Worm (Caenorhabditis elegans) whole organism, late embryonic: ENCODE results near the gene B0496.11.
A peak's percentile ranks its signal among the peaks of the same experiment; 100 is the strongest.

ENCODE experiments used
- C38D4.7 ChIP-seq: fragments of 200-800 bp; sonication (Bioruptor generic); optimal IDR thresholded peaks from 2 replicates; lab custom pipeline; 2018; ENCODE audit warnings: mild to moderate bottlenecking, missing genetic modification characterization, moderate library complexity, missing compliant biosample characterization
- F13H6.1 ChIP-seq: sonication (generic microtip); optimal IDR thresholded peaks from 2 replicates; lab custom pipeline; 2016; ENCODE audit warnings: missing genetic modification characterization, missing compliant biosample characterization
- K02D7.2 ChIP-seq: sonication (generic microtip); optimal IDR thresholded peaks from 2 replicates; lab custom pipeline; 2017; ENCODE audit warnings: mild to moderate bottlenecking, missing genetic modification characterization, missing compliant biosample characterization
- ahr-1 ChIP-seq: sonication (generic microtip); optimal IDR thresholded peaks from 2 replicates; lab custom pipeline; 2016; ENCODE audit warnings: missing genetic modification characterization, missing compliant biosample characterization
- ceh-14 ChIP-seq: sonication (generic microtip); optimal IDR thresholded peaks from 2 replicates; lab custom pipeline; 2016; ENCODE audit warnings: missing genotype, missing genetic modification characterization, missing compliant biosample characterization
- ceh-18 ChIP-seq: sonication (generic microtip); optimal IDR thresholded peaks from 2 replicates; lab custom pipeline; 2016; ENCODE audit warnings: missing genetic modification characterization, missing compliant biosample characterization
- ceh-22 ChIP-seq: sonication (generic microtip); optimal IDR thresholded peaks from 2 replicates; lab custom pipeline; 2017; ENCODE audit warnings: missing biosample characterization, missing genetic modification characterization
- ceh-24 ChIP-seq: sonication (generic microtip); optimal IDR thresholded peaks from 2 replicates; lab custom pipeline; 2016; ENCODE audit warnings: mild to moderate bottlenecking, missing genetic modification characterization, missing compliant biosample characterization
- ceh-30 ChIP-seq: fragments of 150-350 bp; optimal IDR thresholded peaks from 2 replicates; lab custom pipeline; 2014; ENCODE audit warnings: missing biosample characterization, missing genetic modification characterization
- ceh-31 ChIP-seq: sonication (generic microtip); optimal IDR thresholded peaks from 2 replicates; lab custom pipeline; 2016; ENCODE audit warnings: missing genetic modification characterization, missing compliant biosample characterization
- ceh-34 ChIP-seq: sonication (generic microtip); optimal IDR thresholded peaks from 2 replicates; lab custom pipeline; 2016; ENCODE audit warnings: mild to moderate bottlenecking, missing genetic modification characterization, missing compliant biosample characterization
- che-1 ChIP-seq: sonication (generic microtip); optimal IDR thresholded peaks from 2 replicates; lab custom pipeline; 2016; ENCODE audit warnings: mild to moderate bottlenecking, missing genetic modification characterization, missing compliant biosample characterization
- dmd-4 ChIP-seq: sonication (generic microtip); optimal IDR thresholded peaks from 2 replicates; lab custom pipeline; 2016; ENCODE audit warnings: borderline replicate concordance, missing genetic modification characterization, missing compliant biosample characterization
- dve-1 ChIP-seq: sonication (generic microtip); optimal IDR thresholded peaks from 2 replicates; lab custom pipeline; 2017; ENCODE audit warnings: antibody characterized with exemption, mild to moderate bottlenecking, missing genetic modification characterization, missing compliant biosample characterization
- elt-2 ChIP-seq: sonication (generic microtip); optimal IDR thresholded peaks from 2 replicates; lab custom pipeline; 2016; ENCODE audit warnings: missing genetic modification reagents, missing genetic modification characterization, missing compliant biosample characterization
- ets-4 ChIP-seq: sonication (generic microtip); optimal IDR thresholded peaks from 2 replicates; lab custom pipeline; 2016; ENCODE audit warnings: missing genetic modification characterization, missing compliant biosample characterization
- fax-1 ChIP-seq: sonication (generic microtip); optimal IDR thresholded peaks from 2 replicates; lab custom pipeline; 2016; ENCODE audit warnings: missing genotype, missing genetic modification characterization, missing compliant biosample characterization
- fkh-6 ChIP-seq: sonication (generic microtip); optimal IDR thresholded peaks from 2 replicates; lab custom pipeline; 2016; ENCODE audit warnings: missing genetic modification characterization, missing compliant biosample characterization
- hlh-15 ChIP-seq: sonication (generic microtip); optimal IDR thresholded peaks from 2 replicates; lab custom pipeline; 2016; ENCODE audit warnings: missing genetic modification characterization, missing compliant biosample characterization
- hlh-30 ChIP-seq: sonication (generic microtip); optimal IDR thresholded peaks from 2 replicates; lab custom pipeline; 2017; ENCODE audit warnings: antibody characterized with exemption, missing genetic modification characterization, missing compliant biosample characterization; ENCODE audit not compliant: insufficient read depth
- lin-11 ChIP-seq: fragments of 200-800 bp; sonication (Bioruptor generic); optimal IDR thresholded peaks from 2 replicates; lab custom pipeline; 2018; ENCODE audit warnings: mild to moderate bottlenecking, missing genetic modification characterization, missing compliant biosample characterization
- madf-2 ChIP-seq: sonication (generic microtip); optimal IDR thresholded peaks from 2 replicates; lab custom pipeline; 2017; ENCODE audit warnings: missing genetic modification characterization, missing compliant biosample characterization
- mec-3 ChIP-seq: sonication (generic microtip); optimal IDR thresholded peaks from 2 replicates; lab custom pipeline; 2016; ENCODE audit warnings: borderline replicate concordance, missing genetic modification characterization, missing compliant biosample characterization
- nfya-1 ChIP-seq: sonication (generic microtip); optimal IDR thresholded peaks from 2 replicates; lab custom pipeline; 2017; ENCODE audit warnings: missing genetic modification characterization, mild to moderate bottlenecking, missing compliant biosample characterization, antibody characterized with exemption, moderate library complexity
- nhr-11 ChIP-seq: fragments of 150-350 bp; optimal IDR thresholded peaks from 2 replicates; lab custom pipeline; 2014; ENCODE audit warnings: missing biosample characterization, missing genetic modification characterization
- npax-4 ChIP-seq: sonication (generic microtip); optimal IDR thresholded peaks from 2 replicates; lab custom pipeline; 2016; ENCODE audit warnings: missing genetic modification characterization, missing compliant biosample characterization
- odd-2 ChIP-seq: sonication (generic microtip); optimal IDR thresholded peaks from 2 replicates; lab custom pipeline; 2017; ENCODE audit warnings: antibody characterized with exemption, mild to moderate bottlenecking, missing genetic modification characterization, missing compliant biosample characterization
- pag-3 ChIP-seq: sonication (generic microtip); optimal IDR thresholded peaks from 2 replicates; lab custom pipeline; 2016; ENCODE audit warnings: missing compliant biosample characterization, missing genetic modification characterization, borderline replicate concordance
- pat-9 ChIP-seq: fragments of 200-800 bp; sonication (Bioruptor generic); optimal IDR thresholded peaks from 2 replicates; lab custom pipeline; 2018; ENCODE audit warnings: mild to moderate bottlenecking, missing genetic modification characterization, moderate library complexity, missing compliant biosample characterization
- pqm-1 ChIP-seq: sonication (generic microtip); optimal IDR thresholded peaks from 2 replicates; lab custom pipeline; 2016; ENCODE audit warnings: missing genetic modification characterization, missing compliant biosample characterization
- ref-2 ChIP-seq: sonication (generic microtip); optimal IDR thresholded peaks from 2 replicates; lab custom pipeline; 2016; ENCODE audit warnings: missing genetic modification characterization, missing compliant biosample characterization
- rnt-1 ChIP-seq: sonication (generic microtip); optimal IDR thresholded peaks from 2 replicates; lab custom pipeline; 2016; ENCODE audit warnings: missing genetic modification characterization, missing compliant biosample characterization
- sdc-2 ChIP-seq: sonication (generic microtip); optimal IDR thresholded peaks from 2 replicates; lab custom pipeline; 2016; ENCODE audit warnings: missing genotype, missing genetic modification characterization, missing compliant biosample characterization
- syd-9 ChIP-seq: sonication (generic microtip); optimal IDR thresholded peaks from 2 replicates; lab custom pipeline; 2016; ENCODE audit warnings: mild to moderate bottlenecking, missing genetic modification characterization, moderate library complexity, missing compliant biosample characterization
- unc-42 ChIP-seq: sonication (generic microtip); optimal IDR thresholded peaks from 2 replicates; lab custom pipeline; 2016; ENCODE audit warnings: missing genotype, missing genetic modification characterization, missing compliant biosample characterization
- unc-55 ChIP-seq: sonication (generic microtip); optimal IDR thresholded peaks from 2 replicates; lab custom pipeline; 2017; ENCODE audit warnings: missing biosample characterization, missing genetic modification reagents, missing genetic modification characterization
- ztf-16 ChIP-seq: sonication (generic microtip); optimal IDR thresholded peaks from 2 replicates; lab custom pipeline; 2017; ENCODE audit warnings: missing genetic modification characterization, missing compliant biosample characterization

Gene B0496.11

DNA sequence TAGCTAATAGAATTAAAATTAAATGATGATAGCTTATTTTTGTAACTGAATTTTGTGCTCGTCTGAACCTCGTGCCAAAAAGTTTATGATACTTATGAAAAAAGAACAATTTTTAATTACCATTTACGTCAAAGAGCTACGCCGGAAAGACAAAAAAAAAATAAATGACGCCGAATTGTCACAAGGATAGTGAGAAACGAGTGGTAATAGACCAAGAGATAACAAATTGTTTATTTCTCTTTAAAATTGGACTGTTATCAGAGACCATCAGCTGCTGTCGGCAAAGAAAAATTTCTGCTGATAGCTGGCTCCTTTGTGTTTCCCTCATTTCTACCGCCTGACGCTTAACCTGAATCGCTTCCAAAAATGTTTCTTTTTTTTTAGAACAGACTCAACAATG lies 40.1 kb downstream of the B0496.11 start, which contains the start of gene pitr-1:
TSS of gene pitr-1 (plus strand) at position 386 of the 400 bp plus-strand sequence.
- no peak for TF ChIP-seq lin-11 (tag; lab: Kevin White, UChicago)
- TF ChIP-seq elt-2 = peak; percentile 60
- no peak for TF ChIP-seq pat-9

- TF ChIP-seq fax-1 (tag; lab: Kevin White, UChicago) (no peak), ceh-18 (tag; lab: Kevin White, UChicago) (peak; percentile 2), odd-2 (tag; lab: Kevin White, UChicago) (no peak), unc-42 (tag; lab: Kevin White, UChicago) (peak; percentile 50)
Observed at ce11 chrIV:7391534-7392343, 42.0 kb downstream of the B0496.11 start.

- TF ChIP-seq ceh-31 (peak; percentile 16), ceh-18 (tag; lab: Kevin White, UChicago) (peak; percentile 73), sdc-2 (tag; lab: Kevin White, UChicago) (no peak), unc-42 (tag; lab: Kevin White, UChicago) (peak; percentile 27), ceh-14 (tag; lab: Kevin White, UChicago) (peak; percentile 13)
Observed at ce11 chrIV:7390126-7390766, 43.5 kb downstream of the B0496.11 start.

- TF ChIP-seq ahr-1 (no peak), pag-3 (no peak), npax-4 (tag; lab: Kevin White, UChicago) (no peak), ceh-24 (tag; lab: Kevin White, UChicago) (no peak), elt-2 (no peak), hlh-15 (tag; lab: Kevin White, UChicago) (no peak)
Observed at ce11 chrIV:7389719-7390118, 44.0 kb downstream of the B0496.11 start.

- TF ChIP-seq ets-4 (tag; lab: Kevin White, UChicago) = no peak
- TF ChIP-seq che-1 (tag; lab: Kevin White, UChicago) = no peak
- TF ChIP-seq F13H6.1 (tag; lab: Kevin White, UChicago) = no peak
- TF ChIP-seq pqm-1 = no peak
- no peak for TF ChIP-seq ceh-22
- no peak for TF ChIP-seq ceh-18 (tag; lab: Kevin White, UChicago)
- TF ChIP-seq ztf-16 = no peak
- TF ChIP-seq madf-2 = no peak
- no peak for TF ChIP-seq unc-42 (tag; lab: Kevin White, UChicago)
- no peak for TF ChIP-seq ref-2 (tag; lab: Kevin White, UChicago)
- no peak for TF ChIP-seq unc-55
- no peak for TF ChIP-seq odd-2 (tag; lab: Kevin White, UChicago)
Observed at ce11 chrIV:7388843-7389242, 44.9 kb downstream of the B0496.11 start, which contains the start of gene mob-3. Gene mob-3, minus strand, starts transcription at chrIV:7388943.

DNA sequence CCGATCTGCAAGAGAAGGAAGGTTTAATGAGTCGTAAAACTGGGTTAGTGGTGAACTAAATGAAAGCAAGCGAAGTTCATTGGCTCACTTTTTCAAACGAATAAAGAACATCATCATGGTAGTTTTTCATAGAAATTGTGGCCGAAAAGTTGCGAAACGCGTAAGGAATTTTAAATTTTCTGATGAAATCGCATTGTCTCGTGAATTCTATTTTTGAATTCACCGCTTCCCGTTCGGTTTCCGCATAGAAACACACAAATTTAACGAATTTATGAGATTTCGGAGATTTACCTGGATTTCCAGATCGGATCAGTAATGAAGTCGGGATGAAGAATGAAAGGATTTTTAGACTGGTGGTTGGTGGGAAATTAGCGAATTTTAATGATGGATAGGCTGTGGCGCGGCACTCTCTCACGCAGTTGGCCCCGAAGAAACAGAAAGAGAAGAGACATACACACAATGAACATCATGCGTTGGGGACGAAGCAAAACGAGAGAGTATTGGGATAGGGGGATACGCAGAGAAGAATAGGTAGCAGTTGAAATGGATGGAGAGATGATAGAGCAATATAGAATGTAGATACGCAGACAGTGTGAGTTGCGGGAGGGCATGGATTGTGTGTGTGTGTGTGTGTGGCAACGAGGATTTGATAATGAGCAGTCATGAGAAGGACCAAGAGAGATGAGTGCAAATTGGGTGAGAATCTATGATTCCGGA lies 46.8 kb downstream of the B0496.11 start:
- TF ChIP-seq ref-2 (tag; lab: Kevin White, UChicago) (peak; percentile 46), syd-9 (tag; lab: Kevin White, UChicago) (peak; percentile 29), dmd-4 (tag; lab: Kevin White, UChicago) (peak; percentile 32), ceh-14 (tag; lab: Kevin White, UChicago) (peak; percentile 71), ceh-34 (tag; lab: Kevin White, UChicago) (peak; percentile 54), unc-42 (tag; lab: Kevin White, UChicago) (peak; percentile 78), nhr-11 (tag; lab: Kevin White, UChicago) (no peak), sdc-2 (tag; lab: Kevin White, UChicago) (peak; percentile 25), dve-1 (peak; percentile 15), mec-3 (no peak), K02D7.2 (tag; lab: Kevin White, UChicago) (peak; percentile 35), fax-1 (tag; lab: Kevin White, UChicago) (peak; percentile 13), ceh-18 (tag; lab: Kevin White, UChicago) (peak; percentile 78), ceh-31 (peak; percentile 83), C38D4.7 (GFP tag; lab: Kevin White, UChicago) (no peak), fkh-6 (peak; percentile 27), unc-55 (peak; percentile 89), nfya-1 (tag; lab: Kevin White, UChicago) (peak; percentile 54), pag-3 (no peak), hlh-30 (peak; percentile 53), rnt-1 (tag; lab: Kevin White, UChicago) (peak; percentile 74), ceh-30 (no peak)
